Worm (Caenorhabditis elegans): Measurements from ENCODE around the gene C44H4.4.

DNA sequence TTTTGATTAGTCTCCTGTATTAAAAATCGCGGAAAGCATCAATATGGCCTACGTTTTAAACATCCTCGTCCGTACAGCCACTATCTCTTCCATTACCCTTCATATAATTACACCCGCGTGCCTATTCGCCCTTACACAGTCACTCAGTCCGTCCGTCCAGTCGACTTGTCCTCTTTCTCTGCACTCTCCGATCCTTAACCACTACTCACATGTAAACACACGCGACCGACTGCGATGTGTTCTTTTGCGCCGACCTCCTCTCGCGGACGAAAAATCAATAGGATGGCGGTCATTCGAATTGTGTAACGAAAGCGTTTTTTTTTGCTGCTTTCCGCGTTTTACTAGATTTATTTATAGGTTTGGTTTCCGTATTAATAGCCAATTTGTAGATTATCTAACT is 13.8 kb upstream of the C44H4.4 start, which contains the start of gene eor-2:
- peak; percentile 63 for TF ChIP-seq lin-13 (GFP tag; optimal IDR thresholded peaks at IDR 0.05)
- no peak for TF ChIP-seq nhr-12 (tag; optimal IDR thresholded peaks at IDR 0.05)
- TF ChIP-seq peb-1 (tag; optimal IDR thresholded peaks at IDR 0.05), result no peak
- peak; percentile 60 for TF ChIP-seq gmeb-1 (tag; optimal IDR thresholded peaks at IDR 0.05)
